Fruit fly (Drosophila melanogaster) whole organism: ENCODE data around the gene loh.

Experiments used
- Dll ChIP-seq: fragments of >200 bp; optimal IDR thresholded peaks from 2 replicates; lab custom pipeline; 2017
- EcR ChIP-seq, 2 experiments: fragments of >200 bp; optimal IDR thresholded peaks; 2 replicates each; lab custom pipeline; 2017; ENCODE audit warnings: missing biosample characterization in 2 of 2, missing genetic modification characterization in 2 of 2, missing genetic modification reagents in 2 of 2
- pan ChIP-seq: fragments of >200 bp; optimal IDR thresholded peaks from 2 replicates; lab custom pipeline; 2017
- usp ChIP-seq: fragments of >200 bp; optimal IDR thresholded peaks from 2 replicates; lab custom pipeline; 2017; ENCODE audit warnings: missing biosample characterization, missing genetic modification characterization, mixed read lengths

DNA sequence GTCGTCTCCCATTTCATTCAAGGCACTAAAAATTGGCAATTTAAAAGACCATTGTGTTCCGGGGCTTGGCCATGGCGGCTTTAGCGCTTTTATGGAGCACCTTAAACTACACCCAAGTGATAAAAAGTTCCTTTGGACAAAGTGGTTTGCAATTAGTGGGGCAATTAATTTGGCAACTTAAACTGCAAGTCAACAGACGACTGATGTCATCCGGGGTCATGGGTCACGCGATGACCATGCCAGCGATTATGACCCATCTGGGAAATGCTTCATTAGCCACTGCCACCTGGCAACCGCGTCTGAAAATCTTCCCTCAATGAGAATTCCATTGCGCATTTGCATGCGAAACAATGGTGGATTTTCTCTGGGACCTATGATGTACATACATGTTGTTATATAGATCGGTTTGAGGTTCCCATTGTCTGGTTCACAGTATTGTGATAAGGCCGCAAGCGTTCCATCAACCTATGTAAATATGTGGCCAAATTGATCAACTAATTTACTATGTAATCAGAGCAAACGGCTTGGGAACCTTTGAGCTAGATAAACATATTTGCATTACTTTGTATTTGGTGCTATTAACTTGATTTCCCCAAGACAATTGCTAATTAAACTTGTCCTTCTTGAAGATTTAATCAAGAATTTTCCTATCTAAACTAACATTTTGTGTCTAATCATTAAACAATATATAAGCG, 54.9 kb downstream of the loh start:
- TF ChIP-seq EcR (GFP tag; optimal IDR thresholded peaks at IDR 0.05; lab: Kevin White, UChicago) (no peak), Dll (lab: Kevin White, UChicago) (no peak), pan (lab: Kevin White, UChicago) (no peak), usp (GFP tag; lab: Kevin White, UChicago) (no peak)
